Fruit fly (Drosophila melanogaster): ENCODE data around the gene Mst36Fa.

dm6 chr2L:18652663-18653327, 24.0 kb downstream of the Mst36Fa start, which contains the start of gene Cyp310a1:
- no peak for TF ChIP-seq CG8478 (optimal IDR thresholded peaks at IDR 0.05)
- TF ChIP-seq CTCF (optimal IDR thresholded peaks at IDR 0.05), result no peak

All from S2 (cell line).